Worm (Caenorhabditis elegans): ENCODE data around the gene ulp-2.

ulp-2 gene

DNA sequence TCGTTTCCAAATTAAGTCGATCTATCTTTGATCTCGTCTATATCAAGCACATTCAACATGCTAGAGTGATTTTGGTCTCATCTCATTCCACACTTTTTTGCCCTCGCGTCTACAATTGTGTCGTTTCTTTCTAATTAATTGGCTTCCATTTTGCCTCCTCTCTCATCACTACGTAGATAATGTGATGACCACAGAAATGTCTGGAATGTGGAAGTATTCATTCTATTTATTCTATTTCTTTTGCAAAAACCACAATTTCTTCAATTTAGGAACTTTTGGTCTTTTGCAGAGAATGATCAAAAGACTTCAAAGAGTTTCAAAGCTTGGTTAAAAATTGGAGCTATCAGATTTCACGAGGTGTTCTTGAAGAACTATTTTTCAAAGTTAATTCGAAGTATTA is 44.1 kb downstream of the ulp-2 start:
- TF ChIP-seq ztf-4 (tag; optimal IDR thresholded peaks at IDR 0.05) = no peak
- no peak for TF ChIP-seq tbx-2 (tag; optimal IDR thresholded peaks at IDR 0.05)
- TF ChIP-seq nhr-85 (tag) = peak; percentile 71
- no peak for TF ChIP-seq zag-1 (tag; optimal IDR thresholded peaks at IDR 0.05)
- TF ChIP-seq unc-86 (tag; optimal IDR thresholded peaks at IDR 0.05) = no peak
- TF ChIP-seq lir-3 (tag; optimal IDR thresholded peaks at IDR 0.05; ENCODE audit: poor library complexity) = no peak
- no peak for TF ChIP-seq F16B12.6 (tag; optimal IDR thresholded peaks at IDR 0.05)
- TF ChIP-seq hlh-17 (GFP tag; optimal IDR thresholded peaks at IDR 0.05; ENCODE audit: borderline replicate concordance) = no peak
- no peak for TF ChIP-seq ceh-88 (GFP tag; IDR thresholded peaks at IDR 0.05)
- no peak for TF ChIP-seq lin-14 (GFP tag; optimal IDR thresholded peaks at IDR 0.05)
- no peak for TF ChIP-seq efl-1 (optimal IDR thresholded peaks at IDR 0.05)
- TF ChIP-seq efl-1 (GFP tag; optimal IDR thresholded peaks at IDR 0.05 in 1 of 2) = peak in 1 of 2 experiments; percentile 63
- TF ChIP-seq swsn-7 (tag; optimal IDR thresholded peaks at IDR 0.05) = no peak
- TF ChIP-seq unc-30 (tag; optimal IDR thresholded peaks at IDR 0.05) = no peak

- TF ChIP-seq jun-1 (tag; optimal IDR thresholded peaks at IDR 0.05) (no peak), swsn-7 (tag; optimal IDR thresholded peaks at IDR 0.05) (no peak)
Observed at ce11 chrII:4914214-4914613, 45.5 kb downstream of the ulp-2 start, which contains the start of gene R05F9.11. Gene R05F9.11, minus strand, starts transcription at chrII:4914218.

DNA sequence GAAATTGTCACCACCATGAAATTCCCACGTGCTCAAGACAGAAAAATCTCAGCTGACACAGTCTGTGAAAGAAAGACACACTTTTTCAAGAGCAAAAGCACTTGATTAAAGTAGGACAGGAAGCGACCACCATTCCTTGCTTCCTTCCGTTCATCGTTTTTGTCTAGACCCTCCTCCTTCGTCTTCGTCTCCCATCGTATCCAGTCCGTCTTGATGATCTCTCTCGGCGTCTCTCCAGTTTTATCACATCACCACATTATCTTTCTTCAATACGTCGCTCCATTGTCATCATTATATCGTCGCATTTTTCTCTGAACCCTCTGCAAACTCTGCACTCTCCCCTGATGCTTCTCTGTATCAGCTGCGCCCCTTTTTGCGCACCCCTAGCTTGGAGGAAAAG is 51.5 kb downstream of the ulp-2 start:
- no peak for TF ChIP-seq snpc-4 (tag; optimal IDR thresholded peaks at IDR 0.05)
- no peak for TF ChIP-seq nhr-85 (tag)
- no peak for TF ChIP-seq efl-3 (GFP tag; optimal IDR thresholded peaks at IDR 0.05)
- no peak for TF ChIP-seq isw-1 (GFP tag; IDR thresholded peaks at IDR 0.05)
- no peak for TF ChIP-seq lir-3 (tag; optimal IDR thresholded peaks at IDR 0.05; ENCODE audit: poor library complexity)
- TF ChIP-seq dsc-1 (tag; optimal IDR thresholded peaks at IDR 0.05) = no peak
- TF ChIP-seq zip-4 (GFP tag; optimal IDR thresholded peaks at IDR 0.05) = no peak
- no peak for TF ChIP-seq ces-1 (GFP tag; optimal IDR thresholded peaks at IDR 0.05)
- no peak for TF ChIP-seq ztf-4 (tag; optimal IDR thresholded peaks at IDR 0.05)
- TF ChIP-seq Y116A8C.19 (tag; optimal IDR thresholded peaks at IDR 0.05; ENCODE audit: borderline replicate concordance) = no peak
- peak; percentile 19 for TF ChIP-seq mep-1 (tag; optimal IDR thresholded peaks at IDR 0.05)
- no peak for TF ChIP-seq alr-1 (tag; optimal IDR thresholded peaks at IDR 0.05; ENCODE audit: borderline replicate concordance)
- TF ChIP-seq irx-1 (tag; optimal IDR thresholded peaks at IDR 0.05) = no peak
- TF ChIP-seq C04F5.9 (tag; optimal IDR thresholded peaks at IDR 0.05) = no peak
- TF ChIP-seq fkh-8 (tag; optimal IDR thresholded peaks at IDR 0.05) = peak; percentile 54
- TF ChIP-seq mef-2 (tag; optimal IDR thresholded peaks at IDR 0.05) = no peak
- TF ChIP-seq ceh-63 (GFP tag; optimal IDR thresholded peaks at IDR 0.05) = no peak
- peak; percentile 11 to 20 for TF ChIP-seq efl-1 (optimal IDR thresholded peaks at IDR 0.05)
- TF ChIP-seq efl-1 (GFP tag; optimal IDR thresholded peaks at IDR 0.05 in 1 of 2) = peak in 1 of 2 experiments; percentile 86
- no peak for TF ChIP-seq fkh-4 (tag; optimal IDR thresholded peaks at IDR 0.05; ENCODE audit: borderline replicate concordance)
- no peak for TF ChIP-seq nhr-77 (tag; optimal IDR thresholded peaks at IDR 0.05)
- TF ChIP-seq pag-3 (tag; optimal IDR thresholded peaks at IDR 0.05; ENCODE audit: borderline replicate concordance, insufficient read depth) = no peak
- no peak for TF ChIP-seq nhr-19 (GFP tag; conservative IDR thresholded peaks at IDR 0.05)
- TF ChIP-seq sup-37 (GFP tag; optimal IDR thresholded peaks at IDR 0.05) = no peak
- no peak for TF ChIP-seq ceh-8 (GFP tag; optimal IDR thresholded peaks at IDR 0.05)
- peak; percentile 77 for TF ChIP-seq lin-14 (GFP tag; optimal IDR thresholded peaks at IDR 0.05)
- TF ChIP-seq snu-23 (GFP tag; optimal IDR thresholded peaks at IDR 0.05) = peak; percentile 14
- TF ChIP-seq nhr-20 (tag; optimal IDR thresholded peaks at IDR 0.05) = no peak
- TF ChIP-seq elt-2 (tag; optimal IDR thresholded peaks at IDR 0.05) = no peak
- TF ChIP-seq elt-3 (tag; optimal IDR thresholded peaks at IDR 0.05) = peak in 1 of 6 experiments; percentile 7
- no peak for TF ChIP-seq aly-2 (tag; optimal IDR thresholded peaks at IDR 0.05)
- no peak for TF ChIP-seq nhr-90 (tag; optimal IDR thresholded peaks at IDR 0.05; ENCODE audit: poor library complexity)
- TF ChIP-seq sptf-1 (tag; optimal IDR thresholded peaks at IDR 0.05) = no peak
- no peak for TF ChIP-seq F16B12.6 (tag; optimal IDR thresholded peaks at IDR 0.05)
- TF ChIP-seq unc-86 (tag; optimal IDR thresholded peaks at IDR 0.05) = peak; percentile 13
- TF ChIP-seq mdl-1 (tag; optimal IDR thresholded peaks at IDR 0.05) = no peak
- TF ChIP-seq unc-130 (tag; optimal IDR thresholded peaks at IDR 0.05) = peak; percentile 12
- TF ChIP-seq ztf-11 (tag; optimal IDR thresholded peaks at IDR 0.05) = no peak
- TF ChIP-seq lin-39 (tag; optimal IDR thresholded peaks at IDR 0.05) = no peak
- no peak for TF ChIP-seq jun-1 (tag; optimal IDR thresholded peaks at IDR 0.05)
- peak; percentile 42 for TF ChIP-seq rnt-1 (tag; optimal IDR thresholded peaks at IDR 0.05)
- TF ChIP-seq nhr-12 (tag; optimal IDR thresholded peaks at IDR 0.05) = no peak

Data from whole organism, L1 larva.